Worm (Caenorhabditis elegans) whole organism, early embryonic: ENCODE measurements around the gene cutl-27.

Experiments
- B0310.2 ChIP-seq: sonication (generic microtip); optimal IDR thresholded peaks from 2 replicates; lab custom pipeline; 2016; ENCODE audit warnings: mild to moderate bottlenecking, missing genetic modification characterization, missing compliant biosample characterization
- F13C5.2 ChIP-seq: sonication (generic microtip); optimal IDR thresholded peaks from 2 replicates; lab custom pipeline; 2017; ENCODE audit warnings: mild to moderate bottlenecking, missing genetic modification characterization, inconsistent platforms, missing compliant biosample characterization
- aly-1 ChIP-seq: sonication (generic microtip); optimal IDR thresholded peaks from 2 replicates; lab custom pipeline; 2016; ENCODE audit warnings: missing genetic modification characterization, missing compliant biosample characterization
- ama-1 ChIP-seq: fragments of 150-350 bp; optimal IDR thresholded peaks from 2 replicates; lab custom pipeline; 2014
- ceh-13 ChIP-seq: fragments of 200-800 bp; sonication (Bioruptor generic); optimal IDR thresholded peaks from 2 replicates; lab custom pipeline; 2018; ENCODE audit warnings: mild to moderate bottlenecking, missing genetic modification characterization, missing compliant biosample characterization
- ceh-36 ChIP-seq: sonication (generic microtip); optimal IDR thresholded peaks from 2 replicates; lab custom pipeline; 2016; ENCODE audit warnings: missing genetic modification characterization, inconsistent platforms, missing compliant biosample characterization
- ets-7 ChIP-seq: sonication (generic microtip); optimal IDR thresholded peaks from 2 replicates; lab custom pipeline; 2016; ENCODE audit warnings: missing genotype, missing genetic modification characterization, missing compliant biosample characterization
- flt-1 ChIP-seq: fragments of 200-800 bp; sonication (Bioruptor generic); IDR thresholded peaks from 2 replicates; pipeline ENCODE4 v1.3.6; 2022; ENCODE audit warnings: missing genetic modification characterization, missing compliant biosample characterization
- hmbx-1 ChIP-seq: sonication (generic microtip); optimal IDR thresholded peaks from 2 replicates; lab custom pipeline; 2016; ENCODE audit warnings: mild to moderate bottlenecking, missing genetic modification characterization, missing compliant biosample characterization
- hmg-4 ChIP-seq: fragments of 200-800 bp; sonication (Bioruptor generic); optimal IDR thresholded peaks from 2 replicates; lab custom pipeline; 2018; ENCODE audit warnings: mild to moderate bottlenecking, missing genetic modification characterization, missing compliant biosample characterization
- hnd-1 ChIP-seq: sonication (generic microtip); optimal IDR thresholded peaks from 2 replicates; lab custom pipeline; 2016; ENCODE audit warnings: missing genetic modification characterization, missing compliant biosample characterization
- pes-1 ChIP-seq: fragments of 200-800 bp; sonication (Bioruptor generic); IDR thresholded peaks from 2 replicates; pipeline ENCODE4 v1.3.6; 2022; ENCODE audit warnings: missing genetic modification reagents, missing genetic modification characterization, missing compliant biosample characterization
- scrt-1 ChIP-seq: fragments of 200-800 bp; sonication (Bioruptor generic); IDR thresholded peaks from 2 replicates; pipeline ENCODE4 v1.3.6; 2022; ENCODE audit warnings: missing genetic modification characterization, missing compliant biosample characterization
- sea-1 ChIP-seq: fragments of 200-800 bp; sonication (Bioruptor generic); conservative IDR thresholded peaks from 2 replicates; pipeline ENCODE4 v1.3.6; 2022; ENCODE audit warnings: missing genetic modification characterization, missing compliant biosample characterization
- tbx-11 ChIP-seq: fragments of 200-800 bp; sonication (Bioruptor generic); IDR thresholded peaks from 2 replicates; pipeline ENCODE4 v1.3.6; 2022; ENCODE audit warnings: missing genetic modification characterization, missing compliant biosample characterization
- tbx-37 ChIP-seq: fragments of 200-800 bp; sonication (Bioruptor generic); conservative IDR thresholded peaks from 2 replicates; pipeline ENCODE4 v1.3.6; 2022; ENCODE audit warnings: missing genetic modification reagents, missing genetic modification characterization, missing compliant biosample characterization
- tra-4 ChIP-seq: sonication (generic microtip); optimal IDR thresholded peaks from 2 replicates; lab custom pipeline; 2017; ENCODE audit warnings: missing genetic modification characterization, missing compliant biosample characterization

cutl-27 gene

ce11 chrIV:11917886-11918285 lies 39.5 kb downstream of the cutl-27 start:
- no peak for TF ChIP-seq F13C5.2 (tag; lab: Kevin White, UChicago)
- TF ChIP-seq flt-1 (GFP tag; lab: Robert Waterston, UW): no peak
- no peak for TF ChIP-seq ceh-13
- TF ChIP-seq B0310.2 (tag; lab: Kevin White, UChicago): no peak
- TF ChIP-seq ceh-36 (tag; lab: Kevin White, UChicago): no peak
- TF ChIP-seq aly-1 (tag; lab: Kevin White, UChicago): no peak
- TF ChIP-seq hmg-4 (GFP tag; lab: Kevin White, UChicago): no peak
- no peak for TF ChIP-seq ama-1 (lab: Kevin White, UChicago)
- no peak for TF ChIP-seq ets-7 (tag; lab: Kevin White, UChicago)

ce11 chrIV:11919067-11919466 lies 40.7 kb downstream of the cutl-27 start:
- no peak for TF ChIP-seq ets-7 (tag; lab: Kevin White, UChicago)
- no peak for TF ChIP-seq ceh-13
- no peak for TF ChIP-seq sea-1 (GFP tag; lab: Robert Waterston, UW)
- TF ChIP-seq hmg-4 (GFP tag; lab: Kevin White, UChicago): no peak
- no peak for TF ChIP-seq ama-1 (lab: Kevin White, UChicago)
- no peak for TF ChIP-seq hnd-1 (tag; lab: Kevin White, UChicago)
- TF ChIP-seq ceh-36 (tag; lab: Kevin White, UChicago): no peak
- TF ChIP-seq tra-4 (tag; lab: Kevin White, UChicago): no peak

ce11 chrIV:11922011-11922410 lies 43.7 kb downstream of the cutl-27 start, which contains the start of gene ZK822.1:
ZK822.1 (minus strand) TSS chrIV:11922131.
- TF ChIP-seq sea-1 (GFP tag; lab: Robert Waterston, UW) (no peak), hmbx-1 (tag; lab: Kevin White, UChicago) (no peak), B0310.2 (tag; lab: Kevin White, UChicago) (no peak)

ce11 chrIV:11923074-11923473 lies 44.7 kb downstream of the cutl-27 start, which contains the start of gene srlf-31:
srlf-31 (minus strand) TSS chrIV:11923174.
- TF ChIP-seq pes-1 (GFP tag; lab: Robert Waterston, UW) (no peak), scrt-1 (GFP tag; lab: Robert Waterston, UW) (no peak), tbx-37 (GFP tag; lab: Robert Waterston, UW) (no peak), flt-1 (GFP tag; lab: Robert Waterston, UW) (no peak), sea-1 (GFP tag; lab: Robert Waterston, UW) (no peak), hmbx-1 (tag; lab: Kevin White, UChicago) (no peak), tra-4 (tag; lab: Kevin White, UChicago) (no peak), hmg-4 (GFP tag; lab: Kevin White, UChicago) (no peak), ets-7 (tag; lab: Kevin White, UChicago) (no peak), aly-1 (tag; lab: Kevin White, UChicago) (no peak), hnd-1 (tag; lab: Kevin White, UChicago) (no peak), ceh-13 (no peak), tbx-11 (no peak), F13C5.2 (tag; lab: Kevin White, UChicago) (no peak), ceh-36 (tag; lab: Kevin White, UChicago) (no peak), B0310.2 (tag; lab: Kevin White, UChicago) (no peak), ama-1 (lab: Kevin White, UChicago) (no peak)

- TF ChIP-seq flt-1 (GFP tag; lab: Robert Waterston, UW): no peak
- no peak for TF ChIP-seq B0310.2 (tag; lab: Kevin White, UChicago)
- TF ChIP-seq hmbx-1 (tag; lab: Kevin White, UChicago): no peak
- no peak for TF ChIP-seq F13C5.2 (tag; lab: Kevin White, UChicago)
- no peak for TF ChIP-seq ceh-36 (tag; lab: Kevin White, UChicago)
- no peak for TF ChIP-seq sea-1 (GFP tag; lab: Robert Waterston, UW)
- no peak for TF ChIP-seq pes-1 (GFP tag; lab: Robert Waterston, UW)
- no peak for TF ChIP-seq tbx-37 (GFP tag; lab: Robert Waterston, UW)
- TF ChIP-seq scrt-1 (GFP tag; lab: Robert Waterston, UW): no peak
- TF ChIP-seq ceh-13: no peak
- TF ChIP-seq ama-1 (lab: Kevin White, UChicago): no peak
- TF ChIP-seq aly-1 (tag; lab: Kevin White, UChicago): no peak
- TF ChIP-seq tbx-11: no peak
- no peak for TF ChIP-seq hmg-4 (GFP tag; lab: Kevin White, UChicago)
- no peak for TF ChIP-seq ets-7 (tag; lab: Kevin White, UChicago)
- no peak for TF ChIP-seq tra-4 (tag; lab: Kevin White, UChicago)
- no peak for TF ChIP-seq hnd-1 (tag; lab: Kevin White, UChicago)
Observed at ce11 chrIV:11924092-11924491, 45.7 kb downstream of the cutl-27 start.

ce11 chrIV:11925346-11926075 lies 47.2 kb downstream of the cutl-27 start, which contains the start of the genes srlf-33 and srlf-32:
srlf-33 (minus strand) TSS chrIV:11925446.
srlf-32 (plus strand) TSS chrIV:11926025.
- no peak for TF ChIP-seq ceh-13
- no peak for TF ChIP-seq tbx-37 (GFP tag; lab: Robert Waterston, UW)
- TF ChIP-seq tbx-11: no peak
- no peak for TF ChIP-seq hmg-4 (GFP tag; lab: Kevin White, UChicago)
- no peak for TF ChIP-seq flt-1 (GFP tag; lab: Robert Waterston, UW)
- no peak for TF ChIP-seq F13C5.2 (tag; lab: Kevin White, UChicago)
- no peak for TF ChIP-seq ceh-36 (tag; lab: Kevin White, UChicago)
- no peak for TF ChIP-seq hmbx-1 (tag; lab: Kevin White, UChicago)
- no peak for TF ChIP-seq ama-1 (lab: Kevin White, UChicago)
- TF ChIP-seq ets-7 (tag; lab: Kevin White, UChicago): no peak
- TF ChIP-seq tra-4 (tag; lab: Kevin White, UChicago): no peak
- TF ChIP-seq pes-1 (GFP tag; lab: Robert Waterston, UW): no peak
- TF ChIP-seq sea-1 (GFP tag; lab: Robert Waterston, UW): no peak
- no peak for TF ChIP-seq hnd-1 (tag; lab: Kevin White, UChicago)
- no peak for TF ChIP-seq scrt-1 (GFP tag; lab: Robert Waterston, UW)
